Fruit fly (Drosophila melanogaster) S2 (cell line): ENCODE data around the gene raptor.

Experiments used
- CG8478 ChIP-seq: fragments of >200 bp; optimal IDR thresholded peaks from 2 replicates; lab custom pipeline; 2018
- CTCF ChIP-seq, 2 experiments: fragments of >200 bp; optimal IDR thresholded peaks; 2 replicates each; lab custom pipeline; 2018

DNA sequence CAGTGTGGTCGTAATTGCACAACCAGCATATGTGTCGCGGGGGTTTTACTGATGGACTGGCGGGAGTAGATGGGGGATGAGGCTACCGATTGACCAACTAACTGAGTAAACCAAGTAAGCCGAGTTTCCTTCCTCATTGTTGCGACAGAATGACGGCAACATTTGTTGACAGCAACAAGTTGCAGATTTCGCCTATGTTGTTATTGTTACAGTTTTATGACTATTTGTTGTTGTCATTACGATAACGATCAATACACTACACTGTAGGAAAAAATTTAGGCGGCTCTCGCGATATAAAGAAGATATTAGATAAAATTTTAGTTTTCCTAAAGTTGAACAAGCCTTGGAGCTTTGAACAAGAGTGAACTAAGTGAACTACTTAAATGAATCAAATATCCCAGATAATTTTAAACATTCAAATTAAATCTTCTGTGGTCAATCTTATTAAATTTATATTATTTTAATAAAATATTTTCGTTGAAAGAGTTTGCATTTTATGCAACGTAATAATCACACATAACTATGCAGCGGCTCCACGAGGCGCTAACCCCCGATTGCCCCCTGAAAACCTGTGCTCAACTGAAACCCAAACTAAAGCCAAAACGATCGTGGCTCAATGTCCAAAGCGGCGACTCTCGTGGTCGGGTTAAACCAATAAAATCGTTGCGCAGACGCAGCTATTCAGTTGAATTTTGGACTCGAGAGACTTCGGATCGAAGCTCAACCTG is 22.6 kb downstream of the raptor start, which contains the start of gene CG5928:
- no peak for TF ChIP-seq CTCF (optimal IDR thresholded peaks at IDR 0.05; lab: Kevin White, UChicago)
- TF ChIP-seq CG8478 (lab: Kevin White, UChicago) = no peak
